Worm (Caenorhabditis elegans) whole organism, young adult: ENCODE measurements around the gene C23G10.1.
"Not testable (repeated sequence)": the region's sequence is repeated elsewhere in the genome, so short reads cannot be mapped to it uniquely, and the experiment has no call there.

Experiments used
- F37B4.10 ChIP-seq: fragments of 200-800 bp; sonication (Bioruptor generic); IDR thresholded peaks from 2 replicates; pipeline ENCODE4 v1.3.6; 2022; ENCODE audit warnings: missing genetic modification characterization, missing compliant biosample characterization
- F49E8.2 ChIP-seq: sonication (generic microtip); optimal IDR thresholded peaks from 3 replicates; lab custom pipeline; 2017; ENCODE audit warnings: missing genetic modification characterization, mild to moderate bottlenecking, missing compliant biosample characterization, antibody characterized with exemption, moderate library complexity; ENCODE audit not compliant: insufficient read depth
- K11D2.4 ChIP-seq: fragments of 200-800 bp; sonication (Bioruptor generic); IDR thresholded peaks from 2 replicates; pipeline ENCODE4 v1.3.6; 2022; ENCODE audit warnings: missing genetic modification reagents, missing genetic modification characterization, missing compliant biosample characterization
- T07F8.4 ChIP-seq: sonication (generic microtip); optimal IDR thresholded peaks from 2 replicates; lab custom pipeline; 2016; ENCODE audit warnings: mild to moderate bottlenecking, missing genetic modification characterization, moderate library complexity, missing compliant biosample characterization
- T26A5.8 ChIP-seq: sonication (generic microtip); optimal IDR thresholded peaks from 2 replicates; lab custom pipeline; 2016; ENCODE audit warnings: missing genetic modification characterization, missing compliant biosample characterization
- Y53F4B.3 ChIP-seq: fragments of 200-800 bp; sonication (Bioruptor generic); IDR thresholded peaks from 2 replicates; pipeline ENCODE4 v1.3.6; 2022; ENCODE audit warnings: missing genetic modification reagents, missing genetic modification characterization, missing compliant biosample characterization
- ama-1 ChIP-seq, 3 experiments: fragments of 150-350 bp in 1 of 3; sonication (generic microtip) in 2 of 3; optimal IDR thresholded peaks; 2 replicates each; lab custom pipeline; 2014 to 2018; ENCODE audit warnings: missing biosample characterization in 2 of 3, missing genetic modification characterization in 2 of 3, missing genetic modification reagents in 2 of 3
- aptf-2 ChIP-seq: fragments of 200-800 bp; sonication (Bioruptor generic); conservative IDR thresholded peaks from 2 replicates; pipeline ENCODE4 v1.3.6; 2022; ENCODE audit warnings: missing genetic modification reagents, missing genetic modification characterization, missing compliant biosample characterization
- aptf-3 ChIP-seq: fragments of 200-800 bp; sonication (Bioruptor generic); IDR thresholded peaks from 2 replicates; pipeline ENCODE4 v1.3.6; 2022; ENCODE audit warnings: missing genetic modification characterization, missing compliant biosample characterization
- bed-1 ChIP-seq: fragments of 200-800 bp; sonication (Bioruptor generic); IDR thresholded peaks from 2 replicates; pipeline ENCODE4 v1.3.6; 2022; ENCODE audit warnings: missing genetic modification reagents, missing genetic modification characterization, missing compliant biosample characterization
- bed-2 ChIP-seq: fragments of 200-800 bp; sonication (Bioruptor generic); IDR thresholded peaks from 2 replicates; pipeline ENCODE4 v1.3.6; 2022; ENCODE audit warnings: missing genetic modification reagents, missing genetic modification characterization, missing compliant biosample characterization
- cebp-1 ChIP-seq, 2 experiments: fragments of 200-800 bp in 1 of 2; sonication (Bioruptor generic) in 1 of 2; sonication (generic microtip) in 1 of 2; IDR thresholded peaks in 1 of 2; optimal IDR thresholded peaks in 1 of 2; 2 replicates each; pipeline versions ENCODE4 v1.3.6 to Lab custom; 2017 to 2022; ENCODE audit warnings: missing compliant biosample characterization in 2 of 2, missing genetic modification characterization in 2 of 2, mild to moderate bottlenecking in 1 of 2, missing genetic modification reagents in 1 of 2, moderate library complexity in 1 of 2
- dox-1 ChIP-seq: fragments of 200-800 bp; sonication (Bioruptor generic); IDR thresholded peaks from 2 replicates; pipeline ENCODE4 v1.3.6; 2022; ENCODE audit warnings: missing genetic modification reagents, missing genetic modification characterization, missing compliant biosample characterization
- dpff-1 ChIP-seq: sonication (generic microtip); optimal IDR thresholded peaks from 2 replicates; lab custom pipeline; 2017; ENCODE audit warnings: mild to moderate bottlenecking, missing genetic modification characterization, missing compliant biosample characterization
- dpl-1 ChIP-seq: fragments of 150-350 bp; optimal IDR thresholded peaks from 2 replicates; lab custom pipeline; 2014; ENCODE audit warnings: missing biosample characterization, missing genetic modification reagents, missing genetic modification characterization
- egl-18 ChIP-seq: fragments of 200-800 bp; sonication (Bioruptor generic); IDR thresholded peaks from 2 replicates; pipeline ENCODE4 v1.3.6; 2022; ENCODE audit warnings: missing genetic modification reagents, missing genetic modification characterization, missing compliant biosample characterization
- egrh-3 ChIP-seq: fragments of 200-800 bp; sonication (Bioruptor generic); IDR thresholded peaks from 2 replicates; pipeline ENCODE4 v1.3.6; 2022; ENCODE audit warnings: missing genetic modification reagents, missing genetic modification characterization, missing compliant biosample characterization
- ekl-4 ChIP-seq: fragments of 200-800 bp; sonication (Bioruptor generic); IDR thresholded peaks from 2 replicates; pipeline ENCODE4 v1.3.6; 2022; ENCODE audit warnings: missing genetic modification reagents, missing genetic modification characterization, missing compliant biosample characterization
- ets-4 ChIP-seq: fragments of 200-800 bp; sonication (Bioruptor generic); optimal IDR thresholded peaks from 2 replicates; lab custom pipeline; 2018; ENCODE audit warnings: mild to moderate bottlenecking, missing genetic modification characterization, missing compliant biosample characterization
- let-607 ChIP-seq, 2 experiments: fragments of 200-800 bp in 1 of 2; sonication (Bioruptor generic) in 1 of 2; sonication (generic microtip) in 1 of 2; optimal IDR thresholded peaks; 2 replicates each; lab custom pipeline; 2016 to 2018; ENCODE audit warnings: mild to moderate bottlenecking in 2 of 2, missing compliant biosample characterization in 2 of 2, missing genetic modification characterization in 2 of 2, moderate library complexity in 2 of 2, missing genotype in 1 of 2
- lsl-1 ChIP-seq: fragments of 200-800 bp; sonication (Bioruptor generic); optimal IDR thresholded peaks from 2 replicates; lab custom pipeline; 2018; ENCODE audit warnings: mild to moderate bottlenecking, missing genetic modification characterization, moderate library complexity, missing compliant biosample characterization
- madf-10 ChIP-seq: sonication (generic microtip); optimal IDR thresholded peaks from 2 replicates; lab custom pipeline; 2016; ENCODE audit warnings: mild to moderate bottlenecking, missing genetic modification characterization, missing compliant biosample characterization
- mes-4 ChIP-seq: sonication (generic microtip); optimal IDR thresholded peaks from 2 replicates; lab custom pipeline; 2016; ENCODE audit warnings: missing genotype, missing genetic modification characterization, missing compliant biosample characterization
- mxl-1 ChIP-seq: sonication (generic microtip); optimal IDR thresholded peaks from 2 replicates; lab custom pipeline; 2016; ENCODE audit warnings: missing genetic modification characterization, missing compliant biosample characterization
- nfya-1 ChIP-seq: sonication (generic microtip); optimal IDR thresholded peaks from 2 replicates; lab custom pipeline; 2017; ENCODE audit warnings: antibody characterized with exemption, missing compliant biosample characterization, missing genetic modification characterization, borderline replicate concordance; ENCODE audit not compliant: insufficient read depth
- nhr-80 ChIP-seq: sonication (generic microtip); optimal IDR thresholded peaks from 2 replicates; lab custom pipeline; 2016; ENCODE audit warnings: missing genetic modification characterization, missing compliant biosample characterization
- nhr-90 ChIP-seq: sonication (generic microtip); optimal IDR thresholded peaks from 2 replicates; lab custom pipeline; 2016; ENCODE audit warnings: missing genotype, mild to moderate bottlenecking, missing genetic modification characterization, missing compliant biosample characterization
- pha-4 ChIP-seq: fragments of 150-350 bp; sonication (generic microtip); optimal IDR thresholded peaks from 2 replicates; lab custom pipeline; 2014; ENCODE audit warnings: missing biosample characterization, missing genetic modification reagents, missing genetic modification characterization
- snpc-1.3 ChIP-seq: sonication (generic microtip); optimal IDR thresholded peaks from 2 replicates; lab custom pipeline; 2017; ENCODE audit warnings: missing genetic modification characterization, mild to moderate bottlenecking, missing compliant biosample characterization, antibody characterized with exemption, moderate library complexity, missing genotype, missing genetic modification reagents; ENCODE audit not compliant: insufficient read depth
- tbx-9 ChIP-seq: sonication (generic microtip); optimal IDR thresholded peaks from 2 replicates; lab custom pipeline; 2016; ENCODE audit warnings: borderline replicate concordance, missing genetic modification characterization, inconsistent platforms, missing compliant biosample characterization
- tlf-1 ChIP-seq: fragments of 200-800 bp; sonication (Bioruptor generic); optimal IDR thresholded peaks from 2 replicates; lab custom pipeline; 2018; ENCODE audit warnings: mild to moderate bottlenecking, missing genetic modification characterization, missing compliant biosample characterization
- unc-62 ChIP-seq: fragments of 150-350 bp; optimal IDR thresholded peaks from 2 replicates; lab custom pipeline; 2014; ENCODE audit warnings: missing biosample characterization, missing genetic modification reagents, missing genetic modification characterization
- ztf-18 ChIP-seq: sonication (generic microtip); optimal IDR thresholded peaks from 2 replicates; lab custom pipeline; 2016; ENCODE audit warnings: missing genotype, mild to moderate bottlenecking, missing genetic modification characterization, missing compliant biosample characterization
- ztf-25 ChIP-seq: fragments of 200-800 bp; sonication (Bioruptor generic); IDR thresholded peaks from 2 replicates; pipeline ENCODE4 v1.3.6; 2022; ENCODE audit warnings: missing genetic modification reagents, missing genetic modification characterization, missing compliant biosample characterization

Gene C23G10.1

ce11 chrIII:6180294-6180693 is 28.8 kb upstream of the C23G10.1 start:
- TF ChIP-seq nhr-80 (peak; percentile 83), ets-4 (GFP tag; lab: Kevin White, UChicago) (peak; percentile 51), tbx-9 (tag; lab: Kevin White, UChicago) (no peak)

ce11 chrIII:6183118-6183517 is 26.0 kb upstream of the C23G10.1 start, which contains the start of gene nas-28:
Gene nas-28, minus strand, starts transcription at chrIII:6183218.
- no peak for TF ChIP-seq nfya-1
- no peak for TF ChIP-seq let-607 (tag; optimal IDR thresholded peaks at IDR 0.05; lab: Kevin White, UChicago)
- no peak for TF ChIP-seq nhr-90 (tag; lab: Kevin White, UChicago)
- TF ChIP-seq mes-4 (tag; lab: Kevin White, UChicago): no peak
- TF ChIP-seq T26A5.8 (tag; lab: Kevin White, UChicago): no peak
- TF ChIP-seq aptf-2 (GFP tag; lab: Robert Waterston, UW): no peak
- TF ChIP-seq dox-1: no peak
- no peak for TF ChIP-seq lsl-1 (GFP tag; lab: Kevin White, UChicago)
- TF ChIP-seq egrh-3 (GFP tag; lab: Robert Waterston, UW): no peak
- no peak for TF ChIP-seq egl-18 (GFP tag; lab: Robert Waterston, UW)
- no peak for TF ChIP-seq ztf-18
- no peak for TF ChIP-seq dpff-1 (tag; lab: Kevin White, UChicago)
- TF ChIP-seq Y53F4B.3: no peak
- TF ChIP-seq ekl-4 (GFP tag; lab: Robert Waterston, UW): no peak
- no peak for TF ChIP-seq ama-1 (optimal IDR thresholded peaks at IDR 0.05; lab: Kevin White, UChicago)
- TF ChIP-seq ama-1 (GFP tag; optimal IDR thresholded peaks at IDR 0.05; lab: Kevin White, UChicago): no peak
- no peak for TF ChIP-seq dpl-1
- TF ChIP-seq tlf-1 (GFP tag; lab: Kevin White, UChicago): no peak
- no peak for TF ChIP-seq mxl-1 (tag; lab: Kevin White, UChicago)
- no peak for TF ChIP-seq madf-10 (tag; lab: Kevin White, UChicago)

- TF ChIP-seq cebp-1 (GFP tag; IDR thresholded peaks at IDR 0.05; lab: Robert Waterston, UW) (peak; percentile 68), ztf-18 (peak; percentile 76)
- TF ChIP-seq cebp-1 (tag; optimal IDR thresholded peaks at IDR 0.05; lab: Kevin White, UChicago): not testable (repeated sequence)
- TF ChIP-seq, all 124 proteins: peak for 2; not testable (repeated sequence) for 122
Measured at ce11 chrIII:6188020-6188419, 21.1 kb upstream of the C23G10.1 start.

- TF ChIP-seq T07F8.4: no peak
- no peak for TF ChIP-seq pha-4 (tag; lab: Kevin White, UChicago)
- no peak for TF ChIP-seq dox-1
- TF ChIP-seq mes-4 (tag; lab: Kevin White, UChicago): no peak
- no peak for TF ChIP-seq unc-62 (GFP tag; lab: Kevin White, UChicago)
- no peak for TF ChIP-seq K11D2.4 (GFP tag; lab: Robert Waterston, UW)
- no peak for TF ChIP-seq F37B4.10 (GFP tag; lab: Robert Waterston, UW)
- no peak for TF ChIP-seq snpc-1.3 (tag; lab: Kevin White, UChicago)
- TF ChIP-seq ztf-25 (GFP tag; lab: Robert Waterston, UW): no peak
- no peak for TF ChIP-seq aptf-3 (GFP tag; lab: Robert Waterston, UW)
- no peak for TF ChIP-seq bed-1 (GFP tag; lab: Robert Waterston, UW)
- no peak for TF ChIP-seq let-607 (tag; optimal IDR thresholded peaks at IDR 0.05; lab: Kevin White, UChicago)
- no peak for TF ChIP-seq ztf-18
- TF ChIP-seq bed-2 (GFP tag; lab: Robert Waterston, UW): no peak
- no peak for TF ChIP-seq F49E8.2 (tag; lab: Kevin White, UChicago)
Measured at ce11 chrIII:6190810-6191209, 18.3 kb upstream of the C23G10.1 start, which contains the start of gene C23G10.5. Gene C23G10.5, plus strand, starts transcription at chrIII:6191110.
